Fruit fly (Drosophila melanogaster) whole organism: ENCODE measurements around the gene CG10098.

Experiments
- CG8478 ChIP-seq: fragments of >200 bp; optimal IDR thresholded peaks from 2 replicates; lab custom pipeline; 2018; ENCODE audit warnings: inconsistent platforms
- EcR ChIP-seq, 2 experiments: fragments of >200 bp; optimal IDR thresholded peaks; 2 replicates each; lab custom pipeline; 2017; ENCODE audit warnings: missing biosample characterization in 2 of 2, missing genetic modification characterization in 2 of 2, missing genetic modification reagents in 2 of 2
- psq ChIP-seq: fragments of >200 bp; optimal IDR thresholded peaks from 2 replicates; lab custom pipeline; 2017
- usp ChIP-seq: fragments of >200 bp; optimal IDR thresholded peaks from 2 replicates; lab custom pipeline; 2017; ENCODE audit warnings: missing biosample characterization, missing genetic modification characterization, mixed read lengths

DNA sequence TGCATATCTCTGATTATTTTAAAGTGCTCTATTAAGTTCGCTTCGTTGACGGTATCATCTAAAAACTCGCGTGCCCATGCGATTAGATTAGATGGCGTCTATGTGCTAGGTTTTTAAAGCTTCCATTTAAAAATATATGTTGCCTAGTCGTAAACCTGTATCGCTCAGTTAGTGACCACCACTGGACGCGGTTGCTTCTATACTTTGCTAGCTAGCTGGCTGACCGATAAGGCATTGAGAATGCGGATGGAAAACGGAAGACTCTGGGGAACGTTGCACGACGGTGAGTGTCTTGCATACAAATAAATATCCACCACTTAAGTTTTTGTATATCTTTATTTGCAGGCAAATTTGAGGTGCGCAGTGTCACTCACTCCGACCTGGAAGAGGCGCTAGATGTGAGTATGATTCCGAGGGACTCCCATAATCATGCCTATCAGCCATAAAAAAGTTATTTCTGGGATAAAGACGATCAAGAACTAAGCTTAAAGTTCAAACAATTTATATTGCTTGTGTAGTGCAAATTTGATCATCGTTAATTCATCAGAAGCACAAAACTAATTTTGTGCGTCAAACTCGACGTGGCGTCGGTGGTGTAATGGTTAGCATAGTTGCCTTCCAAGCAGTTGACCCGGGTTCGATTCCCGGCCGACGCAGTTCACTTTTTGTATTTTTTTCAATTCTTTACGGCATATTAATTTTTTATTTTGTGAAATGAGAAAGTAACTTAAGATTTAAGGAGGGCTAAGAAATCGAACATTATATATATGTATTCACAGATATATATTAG, 5.1 kb downstream of the CG10098 start, which contains the start of gene CG31248:
- TF ChIP-seq psq (lab: Kevin White, UChicago) (no peak), CG8478 (lab: Kevin White, UChicago) (no peak), EcR (GFP tag; optimal IDR thresholded peaks at IDR 0.05; lab: Kevin White, UChicago) (no peak), usp (GFP tag; lab: Kevin White, UChicago) (no peak)
